Fruit fly (Drosophila melanogaster): ENCODE results near the gene CG15153.

dm6 chr2L:18121367-18122230 is 29.5 kb upstream of the CG15153 start:
- TF ChIP-seq pan (optimal IDR thresholded peaks at IDR 0.05) (no peak), psq (optimal IDR thresholded peaks at IDR 0.05) (no peak), usp (GFP tag; optimal IDR thresholded peaks at IDR 0.05) (no peak), CG8478 (optimal IDR thresholded peaks at IDR 0.05) (no peak), Dll (optimal IDR thresholded peaks at IDR 0.05) (no peak)
